Worm (Caenorhabditis elegans) whole organism, L2 larva: ENCODE measurements around the gene K04G11.3.

Experiments
- C34F6.9 ChIP-seq: fragments of 150-350 bp; optimal IDR thresholded peaks from 2 replicates; lab custom pipeline; 2014; ENCODE audit warnings: missing biosample characterization, missing genetic modification characterization
- alr-1 ChIP-seq: fragments of 150-350 bp; optimal IDR thresholded peaks from 2 replicates; lab custom pipeline; 2014; ENCODE audit warnings: missing biosample characterization, missing genetic modification characterization
- blmp-1 ChIP-seq: sonication (generic microtip); optimal IDR thresholded peaks from 2 replicates; lab custom pipeline; 2017; ENCODE audit warnings: missing genetic modification characterization, mild to moderate bottlenecking, missing compliant biosample characterization, antibody characterized with exemption, moderate library complexity; ENCODE audit not compliant: insufficient read depth
- lin-11 ChIP-seq: fragments of 150-350 bp; sonication (generic microtip); optimal IDR thresholded peaks from 2 replicates; lab custom pipeline; 2014; ENCODE audit warnings: missing biosample characterization, missing genetic modification characterization, inconsistent platforms, mixed read lengths
- lsy-2 ChIP-seq, 2 experiments: fragments of 150-350 bp in 1 of 2; sonication (generic microtip) in 1 of 2; optimal IDR thresholded peaks; 2 replicates each; lab custom pipeline; 2014 to 2017; ENCODE audit warnings: missing biosample characterization in 2 of 2, missing genetic modification characterization in 2 of 2
- nhr-12 ChIP-seq: fragments of 150-350 bp; optimal IDR thresholded peaks from 2 replicates; lab custom pipeline; 2014; ENCODE audit warnings: missing biosample characterization, missing genetic modification characterization
- snpc-4 ChIP-seq: fragments of 150-350 bp; optimal IDR thresholded peaks from 2 replicates; lab custom pipeline; 2014; ENCODE audit warnings: missing biosample characterization, missing genetic modification characterization
- unc-39 ChIP-seq: fragments of 150-350 bp; optimal IDR thresholded peaks from 2 replicates; lab custom pipeline; 2014; ENCODE audit warnings: missing biosample characterization, missing genetic modification characterization
- zag-1 ChIP-seq: fragments of 150-350 bp; optimal IDR thresholded peaks from 2 replicates; lab custom pipeline; 2014; ENCODE audit warnings: missing biosample characterization, missing genetic modification characterization
- ztf-11 ChIP-seq: sonication (generic microtip); optimal IDR thresholded peaks from 2 replicates; lab custom pipeline; 2017; ENCODE audit warnings: missing biosample characterization, missing genetic modification characterization
- ztf-4 ChIP-seq: fragments of 150-350 bp; optimal IDR thresholded peaks from 2 replicates; lab custom pipeline; 2014; ENCODE audit warnings: missing biosample characterization, missing genetic modification characterization

ce11 chrX:14334151-14334550, 13.3 kb downstream of the K04G11.3 start:
- TF ChIP-seq snpc-4 (tag; lab: Kevin White, UChicago) (no peak), zag-1 (tag; lab: Kevin White, UChicago) (no peak), nhr-12 (tag; lab: Kevin White, UChicago) (no peak), ztf-4 (tag; lab: Kevin White, UChicago) (no peak), ztf-11 (tag; lab: Kevin White, UChicago) (no peak), lin-11 (tag; lab: Kevin White, UChicago) (no peak), lsy-2 (tag; optimal IDR thresholded peaks at IDR 0.05; lab: Kevin White, UChicago) (peak in 1 of 2 experiments; percentile 68), C34F6.9 (tag; lab: Kevin White, UChicago) (peak; percentile 27), blmp-1 (tag; lab: Kevin White, UChicago) (peak; percentile 32), unc-39 (no peak), alr-1 (tag; lab: Kevin White, UChicago) (no peak)
